Fruit fly (Drosophila melanogaster) whole organism, embryonic: ENCODE measurements around the gene CG32590.

Source experiments
- Atf-2 ChIP-seq: fragments of 200-800 bp; sonication (Bioruptor generic); optimal IDR thresholded peaks from 2 replicates; lab custom pipeline; 2016; ENCODE audit warnings: missing biosample characterization, missing genetic modification characterization
- BEAF-32 ChIP-seq: fragments of 200-800 bp; sonication (Bioruptor generic); optimal IDR thresholded peaks from 3 replicates; lab custom pipeline; 2017; ENCODE audit warnings: missing biosample characterization, missing genetic modification characterization, mild to moderate bottlenecking, moderate library complexity, missing genetic modification reagents
- CG10209 ChIP-seq: fragments of 200-800 bp; sonication (Bioruptor generic); optimal IDR thresholded peaks from 3 replicates; lab custom pipeline; 2017; ENCODE audit warnings: missing biosample characterization, mild to moderate bottlenecking, missing genetic modification characterization, missing genetic modification reagents
- CG10979 ChIP-seq: fragments of 200-800 bp; sonication (Bioruptor generic); optimal IDR thresholded peaks from 2 replicates; lab custom pipeline; 2018; ENCODE audit warnings: missing biosample characterization, mild to moderate bottlenecking, missing genetic modification characterization, moderate library complexity
- CG13287 ChIP-seq: fragments of 200-800 bp; sonication (Bioruptor generic); IDR thresholded peaks from 2 replicates; pipeline ENCODE4 v1.3.6; 2022; ENCODE audit warnings: missing biosample characterization, missing genetic modification characterization; ENCODE audit not compliant: partially characterized antibody
- CG13624 ChIP-seq: fragments of 200-800 bp; sonication (Bioruptor generic); optimal IDR thresholded peaks from 2 replicates; lab custom pipeline; 2016; ENCODE audit warnings: missing biosample characterization, missing genetic modification characterization
- CG14860 ChIP-seq: fragments of 200-800 bp; sonication (Bioruptor generic); IDR thresholded peaks from 3 replicates; pipeline ENCODE4 v1.3.6; 2022; ENCODE audit warnings: missing biosample characterization, missing genetic modification characterization; ENCODE audit not compliant: partially characterized antibody
- CG15011 ChIP-seq: fragments of 200-800 bp; sonication (Bioruptor generic); optimal IDR thresholded peaks from 3 replicates; lab custom pipeline; 2018; ENCODE audit warnings: missing biosample characterization, mild to moderate bottlenecking, missing genetic modification characterization
- CG15073 ChIP-seq: fragments of 200-800 bp; sonication (Bioruptor generic); optimal IDR thresholded peaks from 2 replicates; lab custom pipeline; 2016; ENCODE audit warnings: missing biosample characterization, missing genetic modification characterization
- CG2116 ChIP-seq: fragments of 200-800 bp; sonication (Bioruptor generic); optimal IDR thresholded peaks from 3 replicates; lab custom pipeline; 2018; ENCODE audit warnings: missing biosample characterization, mild to moderate bottlenecking, missing genetic modification characterization
- CG3407 ChIP-seq: fragments of 200-800 bp; sonication (Bioruptor generic); optimal IDR thresholded peaks from 2 replicates; lab custom pipeline; 2018; ENCODE audit warnings: missing biosample characterization, mild to moderate bottlenecking, missing genetic modification characterization
- CG34224 ChIP-seq: fragments of 200-800 bp; sonication (Bioruptor generic); IDR thresholded peaks from 3 replicates; pipeline ENCODE4 v1.3.6; 2022; ENCODE audit warnings: missing biosample characterization, missing genetic modification characterization; ENCODE audit not compliant: partially characterized antibody
- CG4360 ChIP-seq: fragments of 200-800 bp; sonication (Bioruptor generic); IDR thresholded peaks from 2 replicates; pipeline ENCODE4 v1.3.6; 2022; ENCODE audit warnings: missing biosample characterization, missing genetic modification characterization
- CG6791 ChIP-seq: fragments of 200-800 bp; sonication (Bioruptor generic); IDR thresholded peaks from 3 replicates; pipeline ENCODE4 v1.3.6; 2022; ENCODE audit warnings: missing biosample characterization, missing genetic modification characterization; ENCODE audit not compliant: partially characterized antibody
- CG7963 ChIP-seq: fragments of 200-800 bp; sonication (Bioruptor generic); IDR thresholded peaks from 3 replicates; pipeline ENCODE4 v1.3.6; 2022; ENCODE audit warnings: missing biosample characterization, missing genetic modification characterization; ENCODE audit not compliant: partially characterized antibody
- CG8924 ChIP-seq: fragments of 200-800 bp; optimal IDR thresholded peaks from 3 replicates; lab custom pipeline; 2019; ENCODE audit warnings: missing biosample characterization, mild to moderate bottlenecking, missing genetic modification characterization, moderate library complexity
- D ChIP-seq, 2 experiments: fragments of 200-800 bp in 1 of 2; fragments of >200 bp in 1 of 2; sonication (Bioruptor generic) in 1 of 2; optimal IDR thresholded peaks; 2 replicates in 1 of 2; 3 replicates in 1 of 2; lab custom pipeline; 2017; ENCODE audit warnings: mild to moderate bottlenecking in 1 of 2, missing biosample characterization in 1 of 2, missing genetic modification characterization in 1 of 2, missing genetic modification reagents in 1 of 2
- D19A ChIP-seq: fragments of 200-800 bp; optimal IDR thresholded peaks from 3 replicates; lab custom pipeline; 2019; ENCODE audit warnings: missing biosample characterization, mild to moderate bottlenecking, missing genetic modification characterization, moderate library complexity
- Dip3 ChIP-seq: fragments of 200-800 bp; sonication (Bioruptor generic); optimal IDR thresholded peaks from 3 replicates; lab custom pipeline; 2016; ENCODE audit warnings: missing biosample characterization, missing genetic modification characterization
- Dref ChIP-seq: fragments of 200-800 bp; sonication (Bioruptor generic); IDR thresholded peaks from 2 replicates; pipeline ENCODE4 v1.3.6; 2022; ENCODE audit warnings: missing biosample characterization, missing genetic modification characterization
- E2f2 ChIP-seq: fragments of 200-800 bp; sonication (Bioruptor generic); IDR thresholded peaks from 2 replicates; pipeline ENCODE4 v1.3.6; 2022; ENCODE audit warnings: missing biosample characterization, missing genetic modification characterization
- ERR ChIP-seq: fragments of 200-800 bp; sonication (Bioruptor generic); optimal IDR thresholded peaks from 2 replicates; lab custom pipeline; 2016; ENCODE audit warnings: missing biosample characterization, missing genetic modification characterization
- Fer1 ChIP-seq: fragments of 200-800 bp; sonication (Bioruptor generic); optimal IDR thresholded peaks from 2 replicates; lab custom pipeline; 2017; ENCODE audit warnings: missing biosample characterization, mild to moderate bottlenecking, missing genetic modification characterization
- Hr39 ChIP-seq: fragments of >200 bp; optimal IDR thresholded peaks from 2 replicates; lab custom pipeline; 2017
- MESR4 ChIP-seq: fragments of 200-800 bp; sonication (Bioruptor generic); optimal IDR thresholded peaks from 2 replicates; lab custom pipeline; 2018; ENCODE audit warnings: missing biosample characterization, mild to moderate bottlenecking, missing genetic modification characterization, moderate library complexity
- Mes4 ChIP-seq: fragments of 200-800 bp; sonication (Bioruptor generic); optimal IDR thresholded peaks from 2 replicates; lab custom pipeline; 2016; ENCODE audit warnings: missing biosample characterization, missing genetic modification characterization
- Opbp ChIP-seq: fragments of 200-800 bp; sonication (Bioruptor generic); IDR thresholded peaks from 3 replicates; pipeline ENCODE4 v1.3.6; 2022; ENCODE audit warnings: missing biosample characterization, missing genetic modification characterization; ENCODE audit not compliant: partially characterized antibody
- Pdp1 ChIP-seq, 2 experiments: fragments of 200-800 bp; sonication (Bioruptor generic); optimal IDR thresholded peaks; 3 replicates each; lab custom pipeline; 2016; ENCODE audit warnings: missing biosample characterization in 2 of 2, missing genetic modification characterization in 2 of 2, mild to moderate bottlenecking in 1 of 2, moderate library complexity in 1 of 2
- Trl ChIP-seq, 3 experiments: fragments of >200 bp in 2 of 3; fragments of 200-800 bp in 1 of 3; sonication (Bioruptor generic) in 1 of 3; optimal IDR thresholded peaks; 2 replicates in 1 of 3; 3 replicates in 2 of 3; lab custom pipeline; 2016 to 2017; ENCODE audit warnings: missing biosample characterization in 1 of 3, missing genetic modification characterization in 1 of 3
- amos ChIP-seq: fragments of 200-800 bp; sonication (Bioruptor generic); IDR thresholded peaks from 2 replicates; pipeline ENCODE4 v1.3.6; 2022; ENCODE audit warnings: missing biosample characterization, missing genetic modification characterization; ENCODE audit not compliant: partially characterized antibody
- bbx ChIP-seq: fragments of 200-800 bp; sonication (Bioruptor generic); IDR thresholded peaks from 2 replicates; pipeline ENCODE4 v1.3.6; 2022; ENCODE audit warnings: missing biosample characterization, missing genetic modification characterization; ENCODE audit not compliant: partially characterized antibody
- disco-r ChIP-seq: fragments of 200-800 bp; sonication (Bioruptor generic); optimal IDR thresholded peaks from 2 replicates; lab custom pipeline; 2016; ENCODE audit warnings: missing biosample characterization, missing genetic modification characterization
- grau ChIP-seq: fragments of 200-800 bp; optimal IDR thresholded peaks from 3 replicates; lab custom pipeline; 2019; ENCODE audit warnings: missing biosample characterization, mild to moderate bottlenecking, missing genetic modification characterization, moderate library complexity
- hbn ChIP-seq: fragments of 200-800 bp; sonication (Bioruptor generic); IDR thresholded peaks from 2 replicates; pipeline ENCODE4 v1.3.6; 2022; ENCODE audit warnings: missing biosample characterization, missing genetic modification characterization; ENCODE audit not compliant: partially characterized antibody
- insv ChIP-seq, 2 experiments: fragments of 200-800 bp; sonication (Bioruptor generic); optimal IDR thresholded peaks; 3 replicates each; lab custom pipeline; 2016 to 2018; ENCODE audit warnings: missing biosample characterization in 2 of 2, missing genetic modification characterization in 2 of 2
- luna ChIP-seq: fragments of 200-800 bp; sonication (Bioruptor generic); optimal IDR thresholded peaks from 2 replicates; lab custom pipeline; 2016; ENCODE audit warnings: missing biosample characterization, missing genetic modification characterization
- mld ChIP-seq: fragments of 200-800 bp; sonication (Bioruptor generic); IDR thresholded peaks from 3 replicates; pipeline ENCODE4 v1.3.6; 2022; ENCODE audit warnings: missing biosample characterization, missing genetic modification characterization; ENCODE audit not compliant: partially characterized antibody
- onecut ChIP-seq: fragments of 200-800 bp; sonication (Bioruptor generic); IDR thresholded peaks from 2 replicates; pipeline ENCODE4 v1.3.6; 2022; ENCODE audit warnings: missing biosample characterization, missing genetic modification characterization
- sens ChIP-seq: fragments of 200-800 bp; sonication (Bioruptor generic); peaks from one replicate; lab custom pipeline; 2016; ENCODE audit warnings: missing biosample characterization, missing genetic modification characterization
- sna ChIP-seq: fragments of 200-800 bp; sonication (Bioruptor generic); IDR thresholded peaks from 2 replicates; pipeline ENCODE4 v1.3.6; 2022; ENCODE audit warnings: missing biosample characterization, missing genetic modification characterization; ENCODE audit not compliant: partially characterized antibody
- stwl ChIP-seq: fragments of 200-800 bp; sonication (Bioruptor generic); optimal IDR thresholded peaks from 3 replicates; lab custom pipeline; 2018; ENCODE audit warnings: missing biosample characterization, mild to moderate bottlenecking, missing genetic modification characterization, moderate library complexity
- tna ChIP-seq: fragments of 200-800 bp; sonication (Bioruptor generic); IDR thresholded peaks from 2 replicates; pipeline ENCODE4 v1.3.6; 2022; ENCODE audit warnings: missing biosample characterization, missing genetic modification characterization; ENCODE audit not compliant: partially characterized antibody
- unc-4 ChIP-seq: fragments of 200-800 bp; sonication (Bioruptor generic); IDR thresholded peaks from 2 replicates; pipeline ENCODE4 v1.3.6; 2022; ENCODE audit warnings: missing biosample characterization, missing genetic modification characterization; ENCODE audit not compliant: partially characterized antibody
- vnd ChIP-seq: fragments of 200-800 bp; sonication (Bioruptor generic); IDR thresholded peaks from 3 replicates; pipeline ENCODE4 v1.3.6; 2022; ENCODE audit warnings: missing biosample characterization, missing genetic modification characterization; ENCODE audit not compliant: partially characterized antibody
- zen2 ChIP-seq: fragments of 200-800 bp; sonication (Bioruptor generic); IDR thresholded peaks from 3 replicates; pipeline ENCODE4 v1.3.6; 2022; ENCODE audit warnings: missing biosample characterization, missing genetic modification characterization; ENCODE audit not compliant: partially characterized antibody

CG32590 gene

DNA sequence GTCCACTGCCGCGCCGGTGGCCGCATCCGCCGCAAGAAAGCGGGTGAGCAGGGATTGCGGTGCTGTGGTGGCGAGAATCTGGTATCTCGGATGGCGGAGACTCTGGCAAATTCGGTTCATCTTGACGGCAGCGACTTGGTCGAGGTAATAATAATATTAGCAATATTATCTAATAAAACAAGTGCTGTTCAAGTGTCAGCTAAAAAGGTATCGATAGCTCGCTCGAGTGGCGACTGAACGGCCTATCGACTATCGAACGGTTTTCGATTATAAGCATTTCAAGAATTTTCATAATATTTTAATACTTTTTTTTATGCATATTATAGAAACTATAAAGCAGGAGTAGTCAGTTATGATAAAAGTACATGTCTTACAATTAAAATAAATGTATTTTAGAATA is 923 bp downstream of the CG32590 start, which contains the start of gene Grx5 (continued):
- TF ChIP-seq sna, result 0 out of 2 replicates have a peak, but pooled peaks have one; percentile 57
- peak; percentile 70 for TF ChIP-seq Dref (GFP tag; lab: Robert Waterston, UW)
- peak; percentile 73 for TF ChIP-seq CG34224 (GFP tag; lab: Robert Waterston, UW)
- peak; percentile 62 for TF ChIP-seq BEAF-32 (GFP tag; lab: Kevin White, UChicago)
- TF ChIP-seq zen2 (GFP tag; lab: Robert Waterston, UW), result peak; percentile 47; the same call in 1 of the 3 replicates
- TF ChIP-seq tna (GFP tag; lab: Robert Waterston, UW), result peak; percentile 52
- no peak for TF ChIP-seq disco-r
- TF ChIP-seq Mes4 (GFP tag; lab: Kevin White, UChicago), result no peak
- TF ChIP-seq mld (GFP tag; lab: Robert Waterston, UW), result peak; percentile 59; the same call in 1 of the 3 replicates
- no peak for TF ChIP-seq sens (GFP tag; lab: Kevin White, UChicago)
- TF ChIP-seq Fer1 (GFP tag; lab: Kevin White, UChicago), result no peak
- TF ChIP-seq ERR, result no peak
- no peak for TF ChIP-seq CG15073
- no peak for TF ChIP-seq D (optimal IDR thresholded peaks at IDR 0.05; lab: Kevin White, UChicago)
- no peak for TF ChIP-seq D (GFP tag; optimal IDR thresholded peaks at IDR 0.05; lab: Kevin White, UChicago)
- no peak for TF ChIP-seq CG3407
- TF ChIP-seq CG8924 (tag; lab: Kevin White, UChicago), result no peak
- TF ChIP-seq CG14860 (GFP tag; lab: Robert Waterston, UW), result peak; percentile 46; the same call in 1 of the 3 replicates
- TF ChIP-seq CG13287, result peak; percentile 76
- no peak for TF ChIP-seq insv (GFP tag; optimal IDR thresholded peaks at IDR 0.05; lab: Kevin White, UChicago)
- peak; percentile 2 for TF ChIP-seq stwl (tag; lab: Kevin White, UChicago)
- peak; percentile 61; the same call in 2 of the 3 replicates for TF ChIP-seq Opbp
- peak; percentile 73 for TF ChIP-seq MESR4 (GFP tag; lab: Kevin White, UChicago)
- TF ChIP-seq hbn (GFP tag; lab: Robert Waterston, UW), result peak; percentile 61
- TF ChIP-seq Hr39 (lab: Kevin White, UChicago), result no peak
- no peak for TF ChIP-seq CG10979
- no peak for TF ChIP-seq onecut (GFP tag; lab: Robert Waterston, UW)
- TF ChIP-seq E2f2 (GFP tag; lab: Robert Waterston, UW), result 0 out of 2 replicates have a peak, but pooled peaks have one; percentile 11
- no peak for TF ChIP-seq CG10209 (GFP tag; lab: Kevin White, UChicago)
- TF ChIP-seq Atf-2 (GFP tag; lab: Kevin White, UChicago), result no peak
- no peak for TF ChIP-seq CG4360 (GFP tag; lab: Robert Waterston, UW)
- peak; percentile 61; the same call in 1 of the 2 replicates for TF ChIP-seq amos (GFP tag; lab: Robert Waterston, UW)
- no peak for TF ChIP-seq Trl (optimal IDR thresholded peaks at IDR 0.05; lab: Kevin White, UChicago)
- no peak for TF ChIP-seq Trl (GFP tag; optimal IDR thresholded peaks at IDR 0.05; lab: Kevin White, UChicago)
- peak; percentile 4 for TF ChIP-seq CG2116
- peak; percentile 60; the same call in 2 of the 3 replicates for TF ChIP-seq CG6791
- TF ChIP-seq CG13624 (GFP tag; lab: Kevin White, UChicago), result no peak
- no peak for TF ChIP-seq CG15011 (GFP tag; lab: Kevin White, UChicago)
- peak; percentile 48; the same call in 1 of the 3 replicates for TF ChIP-seq CG7963 (GFP tag; lab: Robert Waterston, UW)
- TF ChIP-seq bbx (GFP tag; lab: Robert Waterston, UW), result 0 out of 2 replicates have a peak, but pooled peaks have one; percentile 56
- TF ChIP-seq grau, result no peak
- TF ChIP-seq unc-4 (GFP tag; lab: Robert Waterston, UW), result peak; percentile 69
- no peak for TF ChIP-seq luna
- no peak for TF ChIP-seq D19A (tag; lab: Kevin White, UChicago)
- no peak for TF ChIP-seq Dip3 (GFP tag; lab: Kevin White, UChicago)
- TF ChIP-seq vnd, result peak; percentile 57; the same call in 1 of the 3 replicates
- peak in 1 of 2 experiments; percentile 61 for TF ChIP-seq Pdp1 (GFP tag; optimal IDR thresholded peaks at IDR 0.05; lab: Kevin White, UChicago)
